Fruit fly (Drosophila melanogaster): ENCODE data around the gene Tudor-SN.

Gene Tudor-SN

dm6 chr3L:223019-223902, 40.9 kb downstream of the Tudor-SN start, which contains the start of the genes pyx and CG33229 (continued):
- TF ChIP-seq ey (GFP tag; optimal IDR thresholded peaks at IDR 0.05), result peak; percentile 77

DNA sequence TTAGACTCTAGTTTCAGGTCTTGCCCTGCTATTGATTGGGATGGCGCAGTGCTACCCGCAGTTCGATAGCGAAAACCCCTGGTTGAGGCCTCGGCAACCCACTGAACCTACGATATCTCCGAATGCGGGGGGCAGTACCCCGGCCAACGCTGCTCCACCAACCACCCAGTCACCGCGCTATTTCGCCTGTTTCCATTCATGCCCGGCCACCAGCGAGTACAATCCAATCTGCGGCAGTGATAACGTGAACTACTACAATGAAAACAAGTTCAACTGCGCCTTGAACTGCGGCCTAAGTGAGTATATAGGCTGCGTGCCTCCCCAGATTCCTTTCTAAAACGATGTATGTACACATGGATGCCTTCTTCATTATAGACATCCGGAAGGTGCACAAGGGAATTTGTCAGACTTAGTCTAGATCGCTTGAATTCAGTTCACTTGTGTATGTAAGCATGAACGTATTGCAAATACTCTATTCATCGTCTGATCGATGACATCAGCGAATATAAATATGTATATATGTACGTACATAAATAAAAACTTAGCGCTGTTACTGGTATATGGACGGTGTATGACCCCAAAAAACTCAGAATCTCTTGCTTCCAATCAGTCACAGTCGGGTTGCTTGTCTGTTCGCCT, 46.6 kb downstream of the Tudor-SN start, which contains the start of gene CG13877:
CG13877 (plus strand) TSS at position 589 of the 639 bp plus-strand sequence.
- no peak for TF ChIP-seq dl (GFP tag; optimal IDR thresholded peaks at IDR 0.05; ENCODE audit: insufficient read depth in 1 of 2, partially characterized antibody in 2 of 2)
- TF ChIP-seq CG9705 (GFP tag; optimal IDR thresholded peaks at IDR 0.05), result no peak
- TF ChIP-seq Dfd (GFP tag; optimal IDR thresholded peaks at IDR 0.05), result no peak
- TF ChIP-seq Hnf4 (GFP tag; optimal IDR thresholded peaks at IDR 0.05), result no peak
- TF ChIP-seq lola (GFP tag; optimal IDR thresholded peaks at IDR 0.05), result no peak
- TF ChIP-seq OdsH (GFP tag; optimal IDR thresholded peaks at IDR 0.05), result no peak
- TF ChIP-seq Myc (optimal IDR thresholded peaks at IDR 0.05), result no peak
- no peak for TF ChIP-seq pan (optimal IDR thresholded peaks at IDR 0.05)
- no peak for TF ChIP-seq Hr78 (GFP tag; optimal IDR thresholded peaks at IDR 0.05)
- no peak for TF ChIP-seq tai (GFP tag; optimal IDR thresholded peaks at IDR 0.05)
- TF ChIP-seq woc (GFP tag; optimal IDR thresholded peaks at IDR 0.05), result no peak
- no peak for TF ChIP-seq CrebA (GFP tag; optimal IDR thresholded peaks at IDR 0.05; ENCODE audit: borderline replicate concordance)
- TF ChIP-seq Rel (GFP tag; optimal IDR thresholded peaks at IDR 0.05), result no peak
- TF ChIP-seq Rel (tag; optimal IDR thresholded peaks at IDR 0.05), result no peak
- TF ChIP-seq h (GFP tag; optimal IDR thresholded peaks at IDR 0.05), result no peak
- no peak for TF ChIP-seq Sp1 (GFP tag; optimal IDR thresholded peaks at IDR 0.05)
- no peak for TF ChIP-seq GATAd (GFP tag; optimal IDR thresholded peaks at IDR 0.05)
- TF ChIP-seq br (GFP tag; optimal IDR thresholded peaks at IDR 0.05), result no peak

- TF ChIP-seq Hr78 (GFP tag; optimal IDR thresholded peaks at IDR 0.05) (no peak), h (GFP tag; optimal IDR thresholded peaks at IDR 0.05) (no peak), usp (GFP tag; optimal IDR thresholded peaks at IDR 0.05) (no peak), sage (GFP tag; optimal IDR thresholded peaks at IDR 0.05) (no peak)
Observed at dm6 chr3L:216325-216724, 47.9 kb downstream of the Tudor-SN start, which contains the start of gene Kaz1-ORFB. Kaz1-ORFB (plus strand) TSS chr3L:216625.

DNA sequence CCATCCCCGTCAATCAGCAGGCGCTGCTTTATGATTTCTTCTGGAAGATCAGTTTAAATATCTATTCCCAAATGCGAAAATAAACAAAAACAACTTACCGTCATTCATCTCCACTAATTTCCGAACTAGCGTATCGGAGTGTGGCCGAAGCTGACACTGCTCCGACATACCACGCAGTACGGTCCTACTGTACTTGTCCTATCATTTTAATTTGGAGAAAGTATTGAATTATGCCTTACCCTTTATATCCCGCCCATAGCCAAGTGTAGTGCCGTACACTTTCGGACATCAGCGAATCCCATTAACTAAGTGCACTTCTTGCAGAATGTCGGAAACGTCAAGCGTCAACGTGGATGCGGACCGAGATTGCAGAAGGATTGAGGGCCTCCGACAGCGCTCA, 51.7 kb downstream of the Tudor-SN start, which contains the start of the genes thoc7 and Dis3l2:
thoc7 (minus strand) TSS at position 168 of the 400 bp plus-strand sequence.
Dis3l2 (plus strand) TSS at position 190 of the 400 bp plus-strand sequence.
- TF ChIP-seq pan (optimal IDR thresholded peaks at IDR 0.05), result no peak
- TF ChIP-seq Jra (GFP tag; optimal IDR thresholded peaks at IDR 0.05), result no peak
- TF ChIP-seq br (GFP tag; optimal IDR thresholded peaks at IDR 0.05), result no peak
- TF ChIP-seq GATAd (GFP tag; optimal IDR thresholded peaks at IDR 0.05), result no peak
- no peak for TF ChIP-seq CG32264 (GFP tag; optimal IDR thresholded peaks at IDR 0.05)
- no peak for TF ChIP-seq Abd-B (GFP tag; optimal IDR thresholded peaks at IDR 0.05)
- no peak for TF ChIP-seq fru (GFP tag; optimal IDR thresholded peaks at IDR 0.05)
- TF ChIP-seq Mio (GFP tag; optimal IDR thresholded peaks at IDR 0.05), result no peak
- TF ChIP-seq usp (GFP tag; optimal IDR thresholded peaks at IDR 0.05), result no peak
- no peak for TF ChIP-seq Hr78 (GFP tag; optimal IDR thresholded peaks at IDR 0.05)
- no peak for TF ChIP-seq N (GFP tag; optimal IDR thresholded peaks at IDR 0.05)
- TF ChIP-seq Rel (GFP tag; optimal IDR thresholded peaks at IDR 0.05), result no peak
- TF ChIP-seq Rel (tag; optimal IDR thresholded peaks at IDR 0.05), result no peak
- no peak for TF ChIP-seq sv (GFP tag; optimal IDR thresholded peaks at IDR 0.05)
- no peak for TF ChIP-seq Sp1 (GFP tag; optimal IDR thresholded peaks at IDR 0.05)
- TF ChIP-seq Dfd (GFP tag; optimal IDR thresholded peaks at IDR 0.05), result no peak
- no peak for TF ChIP-seq Hr83 (GFP tag; optimal IDR thresholded peaks at IDR 0.05; ENCODE audit: poor library complexity, severe bottlenecking)
- TF ChIP-seq CrebA (GFP tag; optimal IDR thresholded peaks at IDR 0.05; ENCODE audit: borderline replicate concordance), result no peak
- TF ChIP-seq Hnf4 (GFP tag; optimal IDR thresholded peaks at IDR 0.05), result no peak

DNA sequence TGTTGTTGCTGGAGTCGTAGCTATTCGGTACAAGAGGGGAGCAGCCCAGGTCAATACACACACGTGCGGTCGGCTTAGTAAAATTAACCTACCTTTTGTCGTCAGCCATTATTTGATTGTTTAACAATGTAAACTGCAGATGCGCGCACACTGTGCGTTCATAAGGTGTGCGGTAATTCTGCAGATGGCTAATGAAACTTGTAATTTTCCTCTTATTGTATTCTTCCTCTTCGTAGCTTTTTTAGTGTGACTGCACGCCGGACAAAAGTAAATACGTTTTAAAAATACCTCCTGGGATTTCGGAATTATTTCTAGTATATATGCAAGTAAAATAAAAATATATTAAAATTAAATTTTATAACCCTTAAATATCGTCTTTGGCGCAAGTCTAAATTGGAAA, 53.0 kb downstream of the Tudor-SN start, which contains the start of gene Prp4k:
Prp4k (minus strand) TSS at position 258 of the 400 bp plus-strand sequence.
- no peak for TF ChIP-seq Rel (GFP tag; optimal IDR thresholded peaks at IDR 0.05)
- TF ChIP-seq Rel (tag; optimal IDR thresholded peaks at IDR 0.05), result peak; percentile 30
- peak; percentile 21 for TF ChIP-seq psq (GFP tag; optimal IDR thresholded peaks at IDR 0.05)
- TF ChIP-seq pan (optimal IDR thresholded peaks at IDR 0.05), result no peak
